Fruit fly (Drosophila melanogaster) whole organism, embryonic: ENCODE measurements around the gene Pka-C3.

ENCODE experiments used
- Awh ChIP-seq: fragments of 200-800 bp; sonication (Bioruptor generic); IDR thresholded peaks from 2 replicates; pipeline ENCODE4, ENCODE4 v1.3.6; 2022; ENCODE audit warnings: missing biosample characterization, missing genetic modification characterization
- BtbVII ChIP-seq: fragments of 200-800 bp; sonication (Bioruptor generic); optimal IDR thresholded peaks from 3 replicates; lab custom pipeline; 2017; ENCODE audit warnings: missing biosample characterization, mild to moderate bottlenecking, missing genetic modification characterization
- CG10543 ChIP-seq: fragments of 200-800 bp; sonication (Bioruptor generic); optimal IDR thresholded peaks from 3 replicates; lab custom pipeline; 2017; ENCODE audit warnings: missing biosample characterization, mild to moderate bottlenecking, missing genetic modification characterization, moderate library complexity
- CG10565 ChIP-seq: fragments of 200-800 bp; sonication (Bioruptor generic); optimal IDR thresholded peaks from 3 replicates; lab custom pipeline; 2016; ENCODE audit warnings: missing biosample characterization, mild to moderate bottlenecking, missing genetic modification characterization
- CG11085 ChIP-seq: fragments of 200-800 bp; sonication (Bioruptor generic); IDR thresholded peaks from 2 replicates; pipeline ENCODE4 v1.3.6; 2022; ENCODE audit warnings: missing biosample characterization, missing genetic modification characterization
- CG11247 ChIP-seq: fragments of 200-800 bp; sonication (Bioruptor generic); IDR thresholded peaks from 2 replicates; pipeline ENCODE4 v1.3.6; 2022; ENCODE audit warnings: missing biosample characterization, missing genetic modification characterization
- CG11695 ChIP-seq: fragments of 200-800 bp; sonication (Bioruptor generic); IDR thresholded peaks from 3 replicates; pipeline ENCODE4 v1.3.6; 2022; ENCODE audit warnings: missing biosample characterization, missing genetic modification characterization
- CG12071 ChIP-seq: fragments of 200-800 bp; sonication (Bioruptor generic); optimal IDR thresholded peaks from 3 replicates; lab custom pipeline; 2018; ENCODE audit warnings: missing biosample characterization, mild to moderate bottlenecking, missing genetic modification characterization
- CG12942 ChIP-seq: fragments of 200-800 bp; sonication (Bioruptor generic); optimal IDR thresholded peaks from 3 replicates; lab custom pipeline; 2016; ENCODE audit warnings: missing biosample characterization, missing genetic modification characterization
- CG13894 ChIP-seq: fragments of 200-800 bp; sonication (Bioruptor generic); optimal IDR thresholded peaks from 3 replicates; lab custom pipeline; 2018; ENCODE audit warnings: missing biosample characterization, mild to moderate bottlenecking, missing genetic modification characterization, moderate library complexity
- CG15269 ChIP-seq: fragments of 200-800 bp; sonication (Bioruptor generic); optimal IDR thresholded peaks from 2 replicates; lab custom pipeline; 2018; ENCODE audit warnings: missing biosample characterization, mild to moderate bottlenecking, missing genetic modification characterization, moderate library complexity
- CG17361 ChIP-seq: fragments of 200-800 bp; sonication (Bioruptor generic); IDR thresholded peaks from 3 replicates; pipeline ENCODE4 v1.3.6; 2022; ENCODE audit warnings: missing biosample characterization, missing genetic modification characterization
- CG2678 ChIP-seq: fragments of 200-800 bp; sonication (Bioruptor generic); optimal IDR thresholded peaks from 3 replicates; lab custom pipeline; 2019; ENCODE audit warnings: missing biosample characterization, mild to moderate bottlenecking, missing genetic modification characterization, moderate library complexity
- CG33213 ChIP-seq: fragments of 200-800 bp; sonication (Bioruptor generic); optimal IDR thresholded peaks from 3 replicates; lab custom pipeline; 2016; ENCODE audit warnings: missing biosample characterization, missing genetic modification characterization
- CG34376 ChIP-seq: fragments of 200-800 bp; sonication (Bioruptor generic); optimal IDR thresholded peaks from 2 replicates; lab custom pipeline; 2018; ENCODE audit warnings: missing biosample characterization, mild to moderate bottlenecking, missing genetic modification characterization
- CG3995 ChIP-seq: fragments of 200-800 bp; sonication (Bioruptor generic); optimal IDR thresholded peaks from 3 replicates; lab custom pipeline; 2016; ENCODE audit warnings: missing biosample characterization, missing genetic modification characterization
- CG42726 ChIP-seq: fragments of 200-800 bp; sonication (Bioruptor generic); IDR thresholded peaks from 2 replicates; pipeline ENCODE4 v1.3.6; 2022; ENCODE audit warnings: missing biosample characterization, missing genetic modification characterization; ENCODE audit not compliant: partially characterized antibody
- CG4328 ChIP-seq: fragments of 200-800 bp; sonication (Bioruptor generic); optimal IDR thresholded peaks from 3 replicates; lab custom pipeline; 2017; ENCODE audit warnings: missing biosample characterization, missing genetic modification reagents, missing genetic modification characterization
- CG5953 ChIP-seq: fragments of 200-800 bp; sonication (Bioruptor generic); IDR thresholded peaks from 2 replicates; pipeline ENCODE4 v1.3.6; 2022; ENCODE audit warnings: missing biosample characterization, missing genetic modification characterization
- CG6175 ChIP-seq: fragments of 200-800 bp; sonication (Bioruptor generic); IDR thresholded peaks from 3 replicates; pipeline ENCODE4 v1.3.6; 2022; ENCODE audit warnings: missing biosample characterization, missing genetic modification characterization
- CG6683 ChIP-seq: fragments of 200-800 bp; sonication (Bioruptor generic); optimal IDR thresholded peaks from 2 replicates; lab custom pipeline; 2017; ENCODE audit warnings: missing biosample characterization, mild to moderate bottlenecking, missing genetic modification characterization, missing genetic modification reagents
- CG9876 ChIP-seq: fragments of 200-800 bp; sonication (Bioruptor generic); optimal IDR thresholded peaks from 2 replicates; lab custom pipeline; 2016; ENCODE audit warnings: missing biosample characterization, missing genetic modification characterization
- Dbx ChIP-seq: fragments of 200-800 bp; sonication (Bioruptor generic); IDR thresholded peaks from 3 replicates; pipeline ENCODE4 v1.3.6; 2022; ENCODE audit warnings: missing biosample characterization, missing genetic modification characterization
- Dp ChIP-seq: fragments of 200-800 bp; sonication (Bioruptor generic); optimal IDR thresholded peaks from 2 replicates; lab custom pipeline; 2018; ENCODE audit warnings: missing biosample characterization, mild to moderate bottlenecking, missing genetic modification characterization, moderate library complexity
- E2f1 ChIP-seq: fragments of 200-800 bp; sonication (Bioruptor generic); IDR thresholded peaks from 2 replicates; pipeline ENCODE4 v1.3.6; 2022; ENCODE audit warnings: missing biosample characterization, missing genetic modification characterization
- E2f2 ChIP-seq: fragments of 200-800 bp; sonication (Bioruptor generic); IDR thresholded peaks from 2 replicates; pipeline ENCODE4 v1.3.6; 2022; ENCODE audit warnings: missing biosample characterization, missing genetic modification characterization
- Ets65A ChIP-seq: fragments of 200-800 bp; sonication (Bioruptor generic); peaks from one replicate; lab custom pipeline; 2016; ENCODE audit warnings: missing biosample characterization, missing genetic modification characterization
- Fer1 ChIP-seq: fragments of 200-800 bp; sonication (Bioruptor generic); optimal IDR thresholded peaks from 2 replicates; lab custom pipeline; 2017; ENCODE audit warnings: missing biosample characterization, mild to moderate bottlenecking, missing genetic modification characterization
- Med ChIP-seq: fragments of 200-800 bp; sonication (Bioruptor generic); peaks from one replicate; lab custom pipeline; 2016; ENCODE audit warnings: missing biosample characterization, missing genetic modification characterization, mild to moderate bottlenecking, inconsistent platforms, moderate library complexity
- Scr ChIP-seq: fragments of 200-800 bp; sonication (Bioruptor generic); IDR thresholded peaks from 2 replicates; pipeline ENCODE4 v1.3.6; 2022; ENCODE audit warnings: missing biosample characterization, missing genetic modification characterization; ENCODE audit not compliant: partially characterized antibody
- Sox102F ChIP-seq: fragments of 200-800 bp; sonication (Bioruptor generic); optimal IDR thresholded peaks from 2 replicates; lab custom pipeline; 2018; ENCODE audit warnings: missing biosample characterization, mild to moderate bottlenecking, missing genetic modification characterization, moderate library complexity
- Xbp1 ChIP-seq: fragments of 200-800 bp; sonication (Bioruptor generic); optimal IDR thresholded peaks from 3 replicates; lab custom pipeline; 2016; ENCODE audit warnings: missing biosample characterization, mild to moderate bottlenecking, missing genetic modification characterization
- chinmo ChIP-seq: fragments of 200-800 bp; sonication (Bioruptor generic); IDR thresholded peaks from 4 replicates; pipeline ENCODE4 v1.3.6; 2022; ENCODE audit warnings: missing biosample characterization, missing genetic modification characterization; ENCODE audit not compliant: partially characterized antibody
- crp ChIP-seq, 2 experiments: fragments of 200-800 bp; sonication (Bioruptor generic); optimal IDR thresholded peaks; 2 replicates in 1 of 2; 3 replicates in 1 of 2; lab custom pipeline; 2017; ENCODE audit warnings: missing biosample characterization in 2 of 2, missing genetic modification characterization in 2 of 2, mild to moderate bottlenecking in 1 of 2, moderate library complexity in 1 of 2
- danr ChIP-seq: fragments of 200-800 bp; sonication (Bioruptor generic); IDR thresholded peaks from 2 replicates; pipeline ENCODE4 v1.3.6; 2022; ENCODE audit warnings: missing biosample characterization, missing genetic modification characterization
- dmrt11E ChIP-seq: fragments of 200-800 bp; sonication (Bioruptor generic); optimal IDR thresholded peaks from 3 replicates; lab custom pipeline; 2018; ENCODE audit warnings: missing biosample characterization, mild to moderate bottlenecking, missing genetic modification characterization, moderate library complexity
- gcm2 ChIP-seq: fragments of 200-800 bp; sonication (Bioruptor generic); optimal IDR thresholded peaks from 2 replicates; lab custom pipeline; 2016; ENCODE audit warnings: missing biosample characterization, missing genetic modification characterization
- jigr1 ChIP-seq: fragments of 200-800 bp; sonication (Bioruptor generic); IDR thresholded peaks from 3 replicates; pipeline ENCODE4 v1.3.6; 2022; ENCODE audit warnings: missing biosample characterization, missing genetic modification characterization
- lola ChIP-seq, 3 experiments: fragments of >200 bp in 2 of 3; fragments of 200-800 bp in 1 of 3; sonication (Bioruptor generic) in 1 of 3; optimal IDR thresholded peaks; 2 replicates each; lab custom pipeline; 2017 to 2019; ENCODE audit warnings: missing biosample characterization in 3 of 3, missing genetic modification characterization in 3 of 3, mild to moderate bottlenecking in 1 of 3, moderate library complexity in 1 of 3
- maf-S ChIP-seq: fragments of 200-800 bp; sonication (Bioruptor generic); optimal IDR thresholded peaks from 2 replicates; lab custom pipeline; 2016; ENCODE audit warnings: missing biosample characterization, missing genetic modification characterization
- mam ChIP-seq: fragments of 200-800 bp; sonication (Bioruptor generic); optimal IDR thresholded peaks from 3 replicates; lab custom pipeline; 2016; ENCODE audit warnings: missing biosample characterization, missing genetic modification characterization
- mirr ChIP-seq: fragments of 200-800 bp; sonication (Bioruptor generic); optimal IDR thresholded peaks from 3 replicates; lab custom pipeline; 2018; ENCODE audit warnings: missing biosample characterization, mild to moderate bottlenecking, missing genetic modification characterization
- odd ChIP-seq: fragments of 200-800 bp; sonication (Bioruptor generic); optimal IDR thresholded peaks from 2 replicates; lab custom pipeline; 2017; ENCODE audit warnings: missing biosample characterization, mild to moderate bottlenecking, missing genetic modification characterization
- otp ChIP-seq: fragments of 200-800 bp; sonication (Bioruptor generic); IDR thresholded peaks from 3 replicates; pipeline ENCODE4, ENCODE4 v1.3.6; 2022; ENCODE audit warnings: missing biosample characterization, missing genetic modification characterization
- phol ChIP-seq: fragments of 200-800 bp; sonication (Bioruptor generic); optimal IDR thresholded peaks from 3 replicates; lab custom pipeline; 2018; ENCODE audit warnings: missing biosample characterization, mild to moderate bottlenecking, missing genetic modification characterization, moderate library complexity
- pum ChIP-seq: fragments of 200-800 bp; sonication (Bioruptor generic); optimal IDR thresholded peaks from 2 replicates; lab custom pipeline; 2016; ENCODE audit warnings: missing biosample characterization, missing genetic modification characterization
- seq ChIP-seq: fragments of 200-800 bp; sonication (Bioruptor generic); IDR thresholded peaks from 2 replicates; pipeline ENCODE4 v1.3.6; 2022; ENCODE audit warnings: missing biosample characterization, missing genetic modification characterization
- sug ChIP-seq: fragments of 200-800 bp; optimal IDR thresholded peaks from 2 replicates; lab custom pipeline; 2019; ENCODE audit warnings: missing biosample characterization, mild to moderate bottlenecking, missing genetic modification characterization, moderate library complexity
- tap ChIP-seq: fragments of 200-800 bp; optimal IDR thresholded peaks from 3 replicates; lab custom pipeline; 2019; ENCODE audit warnings: missing biosample characterization, mild to moderate bottlenecking, missing genetic modification characterization, moderate library complexity
- vvl ChIP-seq: fragments of 200-800 bp; sonication (Bioruptor generic); IDR thresholded peaks from 2 replicates; pipeline ENCODE4 v1.3.6; 2022; ENCODE audit warnings: missing biosample characterization, missing genetic modification characterization

Gene Pka-C3

dm6 chr3L:15981403-15981802 lies 26.8 kb upstream of the Pka-C3 start:
- TF ChIP-seq Scr (no peak), CG3995 (GFP tag; lab: Kevin White, UChicago) (no peak), CG11695 (GFP tag; lab: Robert Waterston, UW) (no peak), Xbp1 (no peak), E2f2 (GFP tag; lab: Robert Waterston, UW) (peak; percentile 66), CG17361 (GFP tag; lab: Robert Waterston, UW) (no peak), E2f1 (GFP tag; lab: Robert Waterston, UW) (0 out of 2 replicates have a peak, but pooled peaks have one; percentile 7), CG12942 (no peak), chinmo (peak; percentile 62; the same call in 1 of the 4 replicates), phol (tag; lab: Kevin White, UChicago) (no peak), gcm2 (GFP tag; lab: Kevin White, UChicago) (no peak), maf-S (no peak), pum (no peak), crp (GFP tag; optimal IDR thresholded peaks at IDR 0.05; lab: Kevin White, UChicago) (peak in 1 of 2 experiments; percentile 48), CG4328 (GFP tag; lab: Kevin White, UChicago) (no peak), jigr1 (GFP tag; lab: Robert Waterston, UW) (no peak), Dp (GFP tag; lab: Kevin White, UChicago) (peak; percentile 36), Awh (GFP tag; lab: Robert Waterston, UW) (no peak)

- TF ChIP-seq mirr (GFP tag; lab: Kevin White, UChicago) = peak; percentile 5
- peak; percentile 3 for TF ChIP-seq odd (GFP tag; lab: Kevin White, UChicago)
- TF ChIP-seq tap (tag; lab: Kevin White, UChicago) = no peak
- peak; percentile 6 for TF ChIP-seq CG15269
- TF ChIP-seq CG11085 (GFP tag; lab: Robert Waterston, UW) = no peak
- no peak for TF ChIP-seq chinmo
- no peak for TF ChIP-seq CG10565
- peak; percentile 15 for TF ChIP-seq CG10543 (GFP tag; lab: Kevin White, UChicago)
- no peak for TF ChIP-seq seq
- no peak for TF ChIP-seq dmrt11E (tag; lab: Kevin White, UChicago)
- no peak for TF ChIP-seq otp (GFP tag; lab: Robert Waterston, UW)
- no peak for TF ChIP-seq CG9876 (GFP tag; lab: Kevin White, UChicago)
- TF ChIP-seq CG6175 = peak; percentile 56; the same call in 2 of the 3 replicates
- TF ChIP-seq danr (GFP tag; lab: Robert Waterston, UW) = no peak
- 0 out of 2 replicates have a peak, but pooled peaks have one; percentile 9 for TF ChIP-seq CG42726
- peak; percentile 19 for TF ChIP-seq CG12071 (GFP tag; lab: Kevin White, UChicago)
- TF ChIP-seq CG2678 = peak; percentile 35
- no peak for TF ChIP-seq Sox102F (GFP tag; lab: Kevin White, UChicago)
- TF ChIP-seq CG34376 (GFP tag; lab: Kevin White, UChicago) = peak; percentile 18
- TF ChIP-seq mam (GFP tag; lab: Kevin White, UChicago) = no peak
- TF ChIP-seq Ets65A (GFP tag; lab: Kevin White, UChicago) = no peak
- TF ChIP-seq CG5953 (GFP tag; lab: Robert Waterston, UW) = no peak
- TF ChIP-seq Fer1 = peak; percentile 0
- TF ChIP-seq CG33213 (GFP tag; lab: Kevin White, UChicago) = no peak
- TF ChIP-seq CG4328 (GFP tag; lab: Kevin White, UChicago) = no peak
- peak; percentile 20 for TF ChIP-seq Med (GFP tag; lab: Kevin White, UChicago)
- TF ChIP-seq CG13894 = peak; percentile 53
- TF ChIP-seq lola (GFP tag; optimal IDR thresholded peaks at IDR 0.05; lab: Kevin White, UChicago) = no peak
- no peak for TF ChIP-seq BtbVII (GFP tag; lab: Kevin White, UChicago)
- TF ChIP-seq sug (tag; lab: Kevin White, UChicago) = peak; percentile 50
- no peak for TF ChIP-seq CG6683 (GFP tag; lab: Kevin White, UChicago)
- TF ChIP-seq Dbx (GFP tag; lab: Robert Waterston, UW) = no peak
- TF ChIP-seq CG11247 = no peak
- no peak for TF ChIP-seq vvl (GFP tag; lab: Robert Waterston, UW)
Observed at dm6 chr3L:15979912-15980311, 25.3 kb upstream of the Pka-C3 start, which contains the start of gene CG17027. Gene CG17027, plus strand, starts transcription at chr3L:15980100.
